Fruit fly (Drosophila melanogaster): ENCODE results near the gene CG3698.

DNA sequence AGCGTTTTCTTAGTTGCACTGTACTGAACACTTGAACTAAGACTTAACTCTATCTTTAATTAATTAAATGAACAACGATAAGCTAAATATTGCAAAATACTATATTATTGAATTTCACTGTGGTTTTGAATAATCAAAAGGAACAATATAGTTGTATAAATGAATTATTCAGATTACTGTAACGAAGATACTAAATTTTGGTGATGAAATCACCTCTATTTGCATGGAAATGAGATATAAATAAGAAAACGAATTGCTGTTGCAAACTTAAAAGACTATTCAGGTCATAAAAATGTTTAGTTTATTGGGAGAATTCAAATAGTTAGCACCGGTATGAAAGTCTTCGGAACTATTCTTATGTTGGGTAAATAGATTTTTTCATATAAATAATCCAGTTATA is 39.6 kb downstream of the CG3698 start, which contains the start of gene CG43251:
- TF ChIP-seq insv (optimal IDR thresholded peaks at IDR 0.05) = no peak
- no peak for TF ChIP-seq ttk (optimal IDR thresholded peaks at IDR 0.05)
- TF ChIP-seq psq (optimal IDR thresholded peaks at IDR 0.05) = no peak
- TF ChIP-seq Sin3A (optimal IDR thresholded peaks at IDR 0.05) = no peak
- no peak for TF ChIP-seq Myc (optimal IDR thresholded peaks at IDR 0.05)
- no peak for TF ChIP-seq h (optimal IDR thresholded peaks at IDR 0.05)
